Fruit fly (Drosophila melanogaster): Measurements from ENCODE around the gene Npc2h.

Gene Npc2h

dm6 chr3R:30766922-30767504 lies 20.9 kb upstream of the Npc2h start (continued):
- no peak for TF ChIP-seq CG3838 (GFP tag; optimal IDR thresholded peaks at IDR 0.05)
- TF ChIP-seq CG1529 (GFP tag; optimal IDR thresholded peaks at IDR 0.05) = no peak
- TF ChIP-seq Sin3A (optimal IDR thresholded peaks at IDR 0.05) = no peak
- TF ChIP-seq CG11695 (GFP tag; IDR thresholded peaks at IDR 0.05) = no peak
- TF ChIP-seq chinmo (GFP tag; IDR thresholded peaks at IDR 0.05; ENCODE audit: partially characterized antibody) = no peak
- no peak for TF ChIP-seq mld (GFP tag; IDR thresholded peaks at IDR 0.05; ENCODE audit: partially characterized antibody)
- no peak for TF ChIP-seq amos (GFP tag; IDR thresholded peaks at IDR 0.05; ENCODE audit: partially characterized antibody)
- TF ChIP-seq dm (GFP tag; optimal IDR thresholded peaks at IDR 0.05) = no peak
- no peak for TF ChIP-seq MESR4 (GFP tag; optimal IDR thresholded peaks at IDR 0.05)
- peak; percentile 26 for TF ChIP-seq dmrt11E (tag; optimal IDR thresholded peaks at IDR 0.05)
- no peak for TF ChIP-seq Bteb2 (GFP tag; optimal IDR thresholded peaks at IDR 0.05)
- TF ChIP-seq Scr (GFP tag; IDR thresholded peaks at IDR 0.05; ENCODE audit: partially characterized antibody) = no peak
- no peak for TF ChIP-seq Dip2 (GFP tag; IDR thresholded peaks at IDR 0.05)
- peak; percentile 16 for TF ChIP-seq Antp (GFP tag; optimal IDR thresholded peaks at IDR 0.05)
- TF ChIP-seq stwl (tag; optimal IDR thresholded peaks at IDR 0.05) = no peak
- peak; percentile 3 for TF ChIP-seq lab (GFP tag; optimal IDR thresholded peaks at IDR 0.05)
- no peak for TF ChIP-seq CG3995 (GFP tag; optimal IDR thresholded peaks at IDR 0.05)
- peak; percentile 10 for TF ChIP-seq CG17568 (GFP tag; optimal IDR thresholded peaks at IDR 0.05)
- TF ChIP-seq Side (GFP tag; optimal IDR thresholded peaks at IDR 0.05) = peak; percentile 31
- no peak for TF ChIP-seq CG9932 (GFP tag; IDR thresholded peaks at IDR 0.05)
- TF ChIP-seq en (GFP tag; optimal IDR thresholded peaks at IDR 0.05) = no peak
- TF ChIP-seq CG10366 (GFP tag; IDR thresholded peaks at IDR 0.05) = no peak
- TF ChIP-seq sima (GFP tag; optimal IDR thresholded peaks at IDR 0.05) = no peak
- peak; percentile 5 for TF ChIP-seq gem (tag; optimal IDR thresholded peaks at IDR 0.05)
- TF ChIP-seq Dll (GFP tag; IDR thresholded peaks at IDR 0.05; ENCODE audit: partially characterized antibody) = no peak
- peak; percentile 56; the same call in 1 of the 3 replicates for TF ChIP-seq otp (GFP tag; IDR thresholded peaks at IDR 0.05)
- TF ChIP-seq CG11504 (tag; optimal IDR thresholded peaks at IDR 0.05) = no peak
- peak; percentile 49 for TF ChIP-seq CG2875 (GFP tag; optimal IDR thresholded peaks at IDR 0.05)
- no peak for TF ChIP-seq CG6791 (GFP tag; IDR thresholded peaks at IDR 0.05; ENCODE audit: partially characterized antibody)
- no peak for TF ChIP-seq CG6272 (GFP tag; IDR thresholded peaks at IDR 0.05)
- no peak for TF ChIP-seq corto (GFP tag; optimal IDR thresholded peaks at IDR 0.05)
- no peak for TF ChIP-seq Oaz (GFP tag; IDR thresholded peaks at IDR 0.05)
- TF ChIP-seq CG17385 (GFP tag; optimal IDR thresholded peaks at IDR 0.05) = no peak
- TF ChIP-seq pho (GFP tag; optimal IDR thresholded peaks at IDR 0.05) = no peak
- no peak for TF ChIP-seq Abd-B (GFP tag; optimal IDR thresholded peaks at IDR 0.05)
- no peak for TF ChIP-seq Dek (tag; optimal IDR thresholded peaks at IDR 0.05)
- no peak for TF ChIP-seq Myb (GFP tag; optimal IDR thresholded peaks at IDR 0.05)
- no peak for TF ChIP-seq br (optimal IDR thresholded peaks at IDR 0.05)
- TF ChIP-seq CG18764 (GFP tag; optimal IDR thresholded peaks at IDR 0.05) = peak; percentile 1
- peak in 1 of 2 experiments; percentile 70 for TF ChIP-seq tll (GFP tag; optimal IDR thresholded peaks at IDR 0.05)
- no peak for TF ChIP-seq CG3847 (GFP tag; IDR thresholded peaks at IDR 0.05)
- TF ChIP-seq CG3407 (GFP tag; optimal IDR thresholded peaks at IDR 0.05) = peak; percentile 51
- TF ChIP-seq D19A (tag; optimal IDR thresholded peaks at IDR 0.05) = no peak
- no peak for TF ChIP-seq phol (tag; optimal IDR thresholded peaks at IDR 0.05)
- TF ChIP-seq Bdp1 (GFP tag; optimal IDR thresholded peaks at IDR 0.05) = no peak
- no peak for TF ChIP-seq grau (tag; optimal IDR thresholded peaks at IDR 0.05)
- TF ChIP-seq gsb (GFP tag; IDR thresholded peaks at IDR 0.05) = no peak
- no peak for TF ChIP-seq Rx (GFP tag; IDR thresholded peaks at IDR 0.05)
- no peak for TF ChIP-seq repo (GFP tag; optimal IDR thresholded peaks at IDR 0.05)
- no peak for TF ChIP-seq ase (GFP tag; IDR thresholded peaks at IDR 0.05)
- TF ChIP-seq CG31388 (GFP tag; optimal IDR thresholded peaks at IDR 0.05) = no peak

Measured in whole organism, embryonic.